Worm (Caenorhabditis elegans) whole organism, early embryonic: ENCODE measurements around the gene dct-16.

ENCODE experiments used
- B0310.2 ChIP-seq: sonication (generic microtip); optimal IDR thresholded peaks from 2 replicates; lab custom pipeline; 2016; ENCODE audit warnings: mild to moderate bottlenecking, missing genetic modification characterization, missing compliant biosample characterization
- F13C5.2 ChIP-seq: sonication (generic microtip); optimal IDR thresholded peaks from 2 replicates; lab custom pipeline; 2017; ENCODE audit warnings: mild to moderate bottlenecking, missing genetic modification characterization, inconsistent platforms, missing compliant biosample characterization
- aly-1 ChIP-seq: sonication (generic microtip); optimal IDR thresholded peaks from 2 replicates; lab custom pipeline; 2016; ENCODE audit warnings: missing genetic modification characterization, missing compliant biosample characterization
- ama-1 ChIP-seq: fragments of 150-350 bp; optimal IDR thresholded peaks from 2 replicates; lab custom pipeline; 2014
- ceh-13 ChIP-seq: fragments of 200-800 bp; sonication (Bioruptor generic); optimal IDR thresholded peaks from 2 replicates; lab custom pipeline; 2018; ENCODE audit warnings: mild to moderate bottlenecking, missing genetic modification characterization, missing compliant biosample characterization
- ceh-36 ChIP-seq: sonication (generic microtip); optimal IDR thresholded peaks from 2 replicates; lab custom pipeline; 2016; ENCODE audit warnings: missing genetic modification characterization, inconsistent platforms, missing compliant biosample characterization
- ets-7 ChIP-seq: sonication (generic microtip); optimal IDR thresholded peaks from 2 replicates; lab custom pipeline; 2016; ENCODE audit warnings: missing genotype, missing genetic modification characterization, missing compliant biosample characterization
- flt-1 ChIP-seq: fragments of 200-800 bp; sonication (Bioruptor generic); IDR thresholded peaks from 2 replicates; pipeline ENCODE4 v1.3.6; 2022; ENCODE audit warnings: missing genetic modification characterization, missing compliant biosample characterization
- hmbx-1 ChIP-seq: sonication (generic microtip); optimal IDR thresholded peaks from 2 replicates; lab custom pipeline; 2016; ENCODE audit warnings: mild to moderate bottlenecking, missing genetic modification characterization, missing compliant biosample characterization
- hmg-4 ChIP-seq: fragments of 200-800 bp; sonication (Bioruptor generic); optimal IDR thresholded peaks from 2 replicates; lab custom pipeline; 2018; ENCODE audit warnings: mild to moderate bottlenecking, missing genetic modification characterization, missing compliant biosample characterization
- hnd-1 ChIP-seq: sonication (generic microtip); optimal IDR thresholded peaks from 2 replicates; lab custom pipeline; 2016; ENCODE audit warnings: missing genetic modification characterization, missing compliant biosample characterization
- pes-1 ChIP-seq: fragments of 200-800 bp; sonication (Bioruptor generic); IDR thresholded peaks from 2 replicates; pipeline ENCODE4 v1.3.6; 2022; ENCODE audit warnings: missing genetic modification reagents, missing genetic modification characterization, missing compliant biosample characterization
- scrt-1 ChIP-seq: fragments of 200-800 bp; sonication (Bioruptor generic); IDR thresholded peaks from 2 replicates; pipeline ENCODE4 v1.3.6; 2022; ENCODE audit warnings: missing genetic modification characterization, missing compliant biosample characterization
- sea-1 ChIP-seq: fragments of 200-800 bp; sonication (Bioruptor generic); conservative IDR thresholded peaks from 2 replicates; pipeline ENCODE4 v1.3.6; 2022; ENCODE audit warnings: missing genetic modification characterization, missing compliant biosample characterization
- tbx-11 ChIP-seq: fragments of 200-800 bp; sonication (Bioruptor generic); IDR thresholded peaks from 2 replicates; pipeline ENCODE4 v1.3.6; 2022; ENCODE audit warnings: missing genetic modification characterization, missing compliant biosample characterization
- tbx-37 ChIP-seq: fragments of 200-800 bp; sonication (Bioruptor generic); conservative IDR thresholded peaks from 2 replicates; pipeline ENCODE4 v1.3.6; 2022; ENCODE audit warnings: missing genetic modification reagents, missing genetic modification characterization, missing compliant biosample characterization
- tra-4 ChIP-seq: sonication (generic microtip); optimal IDR thresholded peaks from 2 replicates; lab custom pipeline; 2017; ENCODE audit warnings: missing genetic modification characterization, missing compliant biosample characterization

The dct-16 gene

DNA sequence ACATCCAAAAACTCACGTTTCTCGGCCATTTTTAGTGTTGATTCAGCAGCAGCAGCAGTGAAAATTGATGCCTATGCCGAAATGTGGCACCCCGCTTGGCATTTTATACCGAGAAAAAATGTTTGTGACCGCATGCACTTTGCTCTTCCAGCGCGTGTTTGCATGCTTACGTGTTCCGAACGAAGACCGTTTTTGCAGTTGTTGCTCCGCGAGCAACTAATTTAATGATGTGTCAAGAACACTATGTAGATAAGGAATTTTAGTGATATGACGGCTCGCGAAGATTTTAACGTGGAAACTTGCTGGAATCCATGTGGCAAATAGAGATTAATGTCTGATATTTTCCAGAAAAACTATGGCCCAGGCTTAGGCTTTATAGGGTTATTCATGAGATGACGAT lies at the start of gene dct-16:
Gene dct-16, minus strand, starts transcription at position 78 of the 400 bp plus-strand sequence.
- TF ChIP-seq aly-1 (tag; lab: Kevin White, UChicago) (no peak), ets-7 (tag; lab: Kevin White, UChicago) (no peak), scrt-1 (GFP tag; lab: Robert Waterston, UW) (no peak), hmg-4 (GFP tag; lab: Kevin White, UChicago) (no peak), ama-1 (lab: Kevin White, UChicago) (no peak), flt-1 (GFP tag; lab: Robert Waterston, UW) (no peak), ceh-13 (no peak), tbx-11 (GFP tag; lab: Robert Waterston, UW) (no peak), tbx-37 (GFP tag; lab: Robert Waterston, UW) (no peak), B0310.2 (no peak), ceh-36 (tag; lab: Kevin White, UChicago) (no peak), F13C5.2 (tag; lab: Kevin White, UChicago) (no peak), hnd-1 (tag; lab: Kevin White, UChicago) (no peak), sea-1 (GFP tag; lab: Robert Waterston, UW) (no peak), tra-4 (tag; lab: Kevin White, UChicago) (no peak), pes-1 (GFP tag; lab: Robert Waterston, UW) (no peak), hmbx-1 (no peak)

DNA sequence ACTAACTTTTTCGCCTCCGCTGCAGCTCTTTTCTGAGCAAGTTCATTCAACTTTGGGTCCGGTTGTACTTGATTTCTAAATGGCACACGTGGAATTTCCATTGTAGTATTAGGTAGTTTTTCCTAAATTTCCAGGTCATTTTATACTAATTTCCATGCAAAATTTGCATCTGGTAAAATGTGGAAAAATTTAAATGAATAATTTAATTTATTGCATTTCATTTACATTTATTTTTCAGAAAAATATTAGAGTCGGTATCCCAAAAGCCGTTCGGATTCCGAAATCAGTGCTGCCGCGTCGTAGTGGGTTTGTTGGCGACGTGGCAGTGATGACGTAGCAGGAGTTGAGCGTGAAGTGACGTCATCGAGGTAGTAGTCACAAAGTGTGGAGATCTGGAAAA lies 48.2 kb upstream of the dct-16 start, which contains the start of gene Y38H6C.18:
Gene Y38H6C.18, minus strand, starts transcription at position 101 of the 400 bp plus-strand sequence.
- no peak for TF ChIP-seq pes-1 (GFP tag; lab: Robert Waterston, UW)

DNA sequence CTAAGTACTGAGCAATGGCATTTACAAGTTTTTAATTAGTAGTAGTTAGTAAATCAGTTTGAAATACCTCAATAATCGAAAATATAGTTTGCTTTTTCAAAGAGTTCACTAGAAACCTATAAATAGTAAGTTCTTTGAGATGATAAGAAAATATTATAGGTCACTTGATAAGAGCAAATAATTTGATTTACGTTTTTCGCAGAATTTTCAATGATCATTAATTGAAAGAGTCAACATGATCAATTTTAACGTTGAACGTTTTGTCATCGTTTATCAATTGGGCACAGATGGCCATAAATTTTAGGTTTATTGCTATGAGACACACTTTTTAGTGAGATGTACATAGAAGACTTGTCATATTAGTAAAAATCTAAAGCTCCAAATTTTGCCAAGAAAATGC lies 46.9 kb upstream of the dct-16 start:
- TF ChIP-seq tra-4 (tag; lab: Kevin White, UChicago) (no peak), scrt-1 (GFP tag; lab: Robert Waterston, UW) (no peak), F13C5.2 (tag; lab: Kevin White, UChicago) (no peak), sea-1 (GFP tag; lab: Robert Waterston, UW) (no peak), hmbx-1 (no peak), ets-7 (tag; lab: Kevin White, UChicago) (no peak), aly-1 (tag; lab: Kevin White, UChicago) (no peak), pes-1 (GFP tag; lab: Robert Waterston, UW) (no peak), ama-1 (lab: Kevin White, UChicago) (no peak), flt-1 (GFP tag; lab: Robert Waterston, UW) (no peak), tbx-37 (GFP tag; lab: Robert Waterston, UW) (no peak), hnd-1 (tag; lab: Kevin White, UChicago) (no peak), hmg-4 (GFP tag; lab: Kevin White, UChicago) (no peak), B0310.2 (no peak), ceh-13 (no peak)

DNA sequence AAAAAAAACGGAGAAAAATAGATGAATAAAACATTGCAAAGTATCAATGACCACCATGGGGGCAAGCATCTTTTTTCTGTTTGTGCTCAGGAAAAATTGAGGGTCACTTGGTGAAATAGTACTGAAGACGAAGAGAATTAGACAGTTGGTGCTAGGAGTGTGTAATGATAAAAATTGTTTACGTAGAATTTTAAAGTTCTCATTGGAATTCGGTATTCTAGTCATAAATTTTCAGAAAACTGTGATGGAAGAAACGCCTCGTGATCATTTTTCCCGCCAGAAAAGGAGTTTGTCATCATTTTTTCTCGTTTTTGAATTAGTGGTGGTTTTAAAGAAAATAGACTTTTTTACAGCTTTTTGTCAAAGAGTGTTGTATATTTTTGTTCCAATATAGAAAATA lies 45.8 kb upstream of the dct-16 start:
- TF ChIP-seq F13C5.2 (tag; lab: Kevin White, UChicago) (no peak), hnd-1 (tag; lab: Kevin White, UChicago) (no peak), hmg-4 (GFP tag; lab: Kevin White, UChicago) (no peak), ceh-36 (tag; lab: Kevin White, UChicago) (no peak), B0310.2 (no peak), ama-1 (lab: Kevin White, UChicago) (no peak), sea-1 (GFP tag; lab: Robert Waterston, UW) (no peak), tbx-11 (GFP tag; lab: Robert Waterston, UW) (no peak), hmbx-1 (no peak), ets-7 (tag; lab: Kevin White, UChicago) (no peak), scrt-1 (GFP tag; lab: Robert Waterston, UW) (no peak)

DNA sequence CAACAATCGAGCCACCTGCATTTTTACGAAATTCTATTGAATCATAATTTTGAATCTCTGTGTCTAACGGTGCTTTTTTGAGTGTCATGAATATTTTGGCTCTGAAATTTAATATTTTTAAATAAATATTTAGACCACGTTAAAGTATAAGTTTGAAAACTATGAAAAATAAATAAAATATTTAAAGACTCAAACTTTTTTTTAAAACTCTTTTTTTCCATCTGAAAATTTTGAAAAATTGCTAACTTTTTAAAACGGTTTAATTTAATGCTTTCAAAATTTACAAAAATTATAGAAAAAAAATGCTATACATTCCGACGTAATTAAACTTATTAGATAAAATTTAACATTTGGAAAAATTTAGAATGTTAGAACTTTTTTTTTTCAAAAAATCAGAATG lies 45.2 kb upstream of the dct-16 start, which contains the start of gene slc-36.3:
Gene slc-36.3, minus strand, starts transcription at position 101 of the 400 bp plus-strand sequence.
- TF ChIP-seq ets-7 (tag; lab: Kevin White, UChicago) (no peak), sea-1 (GFP tag; lab: Robert Waterston, UW) (no peak), tbx-37 (GFP tag; lab: Robert Waterston, UW) (no peak), hnd-1 (tag; lab: Kevin White, UChicago) (no peak)

DNA sequence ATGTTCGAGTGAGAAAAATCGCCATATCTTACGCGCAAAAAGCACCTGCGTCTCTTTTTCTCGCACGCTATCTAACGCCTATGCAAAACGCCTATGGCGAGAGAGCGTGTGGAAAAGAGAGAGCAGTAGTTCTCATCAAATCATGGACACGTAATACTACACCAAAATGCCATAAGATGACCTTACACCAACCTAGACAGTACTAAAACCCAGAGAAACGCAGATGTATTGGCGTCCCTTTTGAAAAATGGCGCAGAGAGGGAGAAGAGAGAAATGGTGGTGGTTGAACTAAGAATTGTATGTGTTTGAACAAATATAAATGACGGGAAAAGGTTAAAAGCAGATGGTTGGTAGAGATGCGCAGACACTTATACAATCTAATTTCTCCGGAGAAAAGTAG lies 40.2 kb upstream of the dct-16 start, which contains the start of gene Y38H6C.16:
Gene Y38H6C.16, minus strand, starts transcription at position 293 of the 400 bp plus-strand sequence.
- no peak for TF ChIP-seq scrt-1 (GFP tag; lab: Robert Waterston, UW)
- no peak for TF ChIP-seq pes-1 (GFP tag; lab: Robert Waterston, UW)
- TF ChIP-seq ceh-36 (tag; lab: Kevin White, UChicago): no peak
- TF ChIP-seq flt-1 (GFP tag; lab: Robert Waterston, UW): no peak
- no peak for TF ChIP-seq B0310.2
- TF ChIP-seq tbx-11 (GFP tag; lab: Robert Waterston, UW): no peak

DNA sequence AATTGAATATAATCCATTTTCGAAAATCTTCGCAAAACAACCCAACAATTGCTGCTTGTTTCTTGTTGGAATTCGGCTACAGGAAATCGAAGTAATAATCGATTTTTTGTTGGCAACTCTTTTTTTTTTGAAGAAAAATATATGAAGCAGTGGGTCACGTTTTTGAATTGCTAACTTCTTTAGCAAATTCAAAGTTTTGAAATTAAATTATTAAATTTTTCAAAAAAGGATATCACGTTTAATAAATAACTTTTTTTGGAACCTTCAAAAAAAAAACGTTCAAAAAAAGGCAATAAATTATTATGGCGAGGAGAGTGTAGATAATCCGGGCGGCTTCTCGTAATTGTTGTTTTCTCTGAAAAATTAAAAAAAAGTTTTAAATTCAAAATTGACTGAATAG lies 37.4 kb upstream of the dct-16 start, which contains the start of gene Y38H6C.15:
Gene Y38H6C.15, minus strand, starts transcription at position 101 of the 400 bp plus-strand sequence.
- TF ChIP-seq ceh-13: no peak
- no peak for TF ChIP-seq pes-1 (GFP tag; lab: Robert Waterston, UW)
- TF ChIP-seq tbx-37 (GFP tag; lab: Robert Waterston, UW): no peak
- TF ChIP-seq hmbx-1: no peak
- no peak for TF ChIP-seq sea-1 (GFP tag; lab: Robert Waterston, UW)
- no peak for TF ChIP-seq ets-7 (tag; lab: Kevin White, UChicago)
- no peak for TF ChIP-seq ama-1 (lab: Kevin White, UChicago)
- no peak for TF ChIP-seq hmg-4 (GFP tag; lab: Kevin White, UChicago)
- TF ChIP-seq B0310.2: no peak
- TF ChIP-seq ceh-36 (tag; lab: Kevin White, UChicago): no peak
- no peak for TF ChIP-seq F13C5.2 (tag; lab: Kevin White, UChicago)
- TF ChIP-seq aly-1 (tag; lab: Kevin White, UChicago): no peak
- TF ChIP-seq tra-4 (tag; lab: Kevin White, UChicago): no peak
- no peak for TF ChIP-seq tbx-11 (GFP tag; lab: Robert Waterston, UW)
- no peak for TF ChIP-seq flt-1 (GFP tag; lab: Robert Waterston, UW)
- no peak for TF ChIP-seq scrt-1 (GFP tag; lab: Robert Waterston, UW)
- TF ChIP-seq hnd-1 (tag; lab: Kevin White, UChicago): no peak
